Fruit fly (Drosophila melanogaster) whole organism, embryonic: ENCODE results near the gene CG13842.

Experiments used
- BEAF-32 ChIP-seq: fragments of 200-800 bp; sonication (Bioruptor generic); optimal IDR thresholded peaks from 3 replicates; lab custom pipeline; 2017; ENCODE audit warnings: missing biosample characterization, missing genetic modification characterization, mild to moderate bottlenecking, moderate library complexity, missing genetic modification reagents
- Bdp1 ChIP-seq: fragments of 200-800 bp; sonication (Bioruptor generic); optimal IDR thresholded peaks from 3 replicates; lab custom pipeline; 2016; ENCODE audit warnings: missing biosample characterization, missing genetic modification characterization
- CG10267 ChIP-seq: fragments of 200-800 bp; sonication (Bioruptor generic); optimal IDR thresholded peaks from 2 replicates; lab custom pipeline; 2018; ENCODE audit warnings: missing biosample characterization, mild to moderate bottlenecking, missing genetic modification characterization, moderate library complexity
- CG10321 ChIP-seq: fragments of 200-800 bp; sonication (Bioruptor generic); IDR thresholded peaks from 2 replicates; pipeline ENCODE4 v1.3.6; 2022; ENCODE audit warnings: missing biosample characterization, missing genetic modification characterization
- CG10366 ChIP-seq: fragments of 200-800 bp; sonication (Bioruptor generic); IDR thresholded peaks from 2 replicates; pipeline ENCODE4 v1.3.6; 2022; ENCODE audit warnings: missing biosample characterization, missing genetic modification characterization
- CG1233 ChIP-seq: fragments of 200-800 bp; sonication (Bioruptor generic); optimal IDR thresholded peaks from 4 replicates; lab custom pipeline; 2018; ENCODE audit warnings: missing biosample characterization, mild to moderate bottlenecking, missing genetic modification characterization
- CG12659 ChIP-seq: fragments of 200-800 bp; sonication (Bioruptor generic); optimal IDR thresholded peaks from 3 replicates; lab custom pipeline; 2017; ENCODE audit warnings: mild to moderate bottlenecking, missing biosample characterization, missing genetic modification reagents, missing genetic modification characterization
- CG13287 ChIP-seq: fragments of 200-800 bp; sonication (Bioruptor generic); IDR thresholded peaks from 2 replicates; pipeline ENCODE4 v1.3.6; 2022; ENCODE audit warnings: missing biosample characterization, missing genetic modification characterization; ENCODE audit not compliant: partially characterized antibody
- CG13775 ChIP-seq: fragments of 200-800 bp; sonication (Bioruptor generic); optimal IDR thresholded peaks from 3 replicates; lab custom pipeline; 2017; ENCODE audit warnings: missing biosample characterization, mild to moderate bottlenecking, missing genetic modification characterization
- CG15696 ChIP-seq: fragments of 200-800 bp; sonication (Bioruptor generic); optimal IDR thresholded peaks from 2 replicates; lab custom pipeline; 2019; ENCODE audit warnings: missing biosample characterization, mild to moderate bottlenecking, missing genetic modification characterization, moderate library complexity
- CG18619 ChIP-seq: fragments of 200-800 bp; sonication (Bioruptor generic); optimal IDR thresholded peaks from 3 replicates; lab custom pipeline; 2017; ENCODE audit warnings: missing biosample characterization, mild to moderate bottlenecking, missing genetic modification characterization
- CG2116 ChIP-seq: fragments of 200-800 bp; sonication (Bioruptor generic); optimal IDR thresholded peaks from 3 replicates; lab custom pipeline; 2018; ENCODE audit warnings: missing biosample characterization, mild to moderate bottlenecking, missing genetic modification characterization
- CG31365 ChIP-seq: fragments of 200-800 bp; sonication (Bioruptor generic); optimal IDR thresholded peaks from 2 replicates; lab custom pipeline; 2018; ENCODE audit warnings: missing biosample characterization, mild to moderate bottlenecking, missing genetic modification characterization
- CG32532 ChIP-seq: fragments of 200-800 bp; sonication (Bioruptor generic); IDR thresholded peaks from 2 replicates; pipeline ENCODE4 v1.3.6; 2022; ENCODE audit warnings: missing biosample characterization, missing genetic modification characterization
- CG34224 ChIP-seq: fragments of 200-800 bp; sonication (Bioruptor generic); IDR thresholded peaks from 3 replicates; pipeline ENCODE4 v1.3.6; 2022; ENCODE audit warnings: missing biosample characterization, missing genetic modification characterization; ENCODE audit not compliant: partially characterized antibody
- CG3726 ChIP-seq: fragments of 200-800 bp; sonication (Bioruptor generic); IDR thresholded peaks from 3 replicates; pipeline ENCODE4, ENCODE4 v1.3.6; 2022; ENCODE audit warnings: missing biosample characterization, missing genetic modification characterization
- CG7963 ChIP-seq: fragments of 200-800 bp; sonication (Bioruptor generic); IDR thresholded peaks from 3 replicates; pipeline ENCODE4 v1.3.6; 2022; ENCODE audit warnings: missing biosample characterization, missing genetic modification characterization; ENCODE audit not compliant: partially characterized antibody
- CG7987 ChIP-seq: fragments of 200-800 bp; sonication (Bioruptor generic); optimal IDR thresholded peaks from 2 replicates; lab custom pipeline; 2018; ENCODE audit warnings: missing biosample characterization, mild to moderate bottlenecking, missing genetic modification characterization, moderate library complexity
- CG8765 ChIP-seq: fragments of 200-800 bp; sonication (Bioruptor generic); IDR thresholded peaks from 2 replicates; pipeline ENCODE4 v1.3.6; 2022; ENCODE audit warnings: missing biosample characterization, missing genetic modification characterization
- CG8924 ChIP-seq: fragments of 200-800 bp; optimal IDR thresholded peaks from 3 replicates; lab custom pipeline; 2019; ENCODE audit warnings: missing biosample characterization, mild to moderate bottlenecking, missing genetic modification characterization, moderate library complexity
- Chrac-16 ChIP-seq: fragments of 200-800 bp; sonication (Bioruptor generic); optimal IDR thresholded peaks from 3 replicates; lab custom pipeline; 2016; ENCODE audit warnings: missing biosample characterization, missing genetic modification characterization
- CrebB ChIP-seq: fragments of 200-800 bp; sonication (Bioruptor generic); optimal IDR thresholded peaks from 3 replicates; lab custom pipeline; 2018; ENCODE audit warnings: missing biosample characterization, mild to moderate bottlenecking, missing genetic modification characterization
- D ChIP-seq, 2 experiments: fragments of 200-800 bp in 1 of 2; fragments of >200 bp in 1 of 2; sonication (Bioruptor generic) in 1 of 2; optimal IDR thresholded peaks; 2 replicates in 1 of 2; 3 replicates in 1 of 2; lab custom pipeline; 2017; ENCODE audit warnings: mild to moderate bottlenecking in 1 of 2, missing biosample characterization in 1 of 2, missing genetic modification characterization in 1 of 2, missing genetic modification reagents in 1 of 2
- Dek ChIP-seq: fragments of 200-800 bp; sonication (Bioruptor generic); optimal IDR thresholded peaks from 3 replicates; lab custom pipeline; 2019; ENCODE audit warnings: missing biosample characterization, mild to moderate bottlenecking, missing genetic modification characterization, moderate library complexity
- Drgx ChIP-seq: fragments of 200-800 bp; sonication (Bioruptor generic); IDR thresholded peaks from 2 replicates; pipeline ENCODE4 v1.3.6; 2022; ENCODE audit warnings: missing biosample characterization, missing genetic modification characterization
- E2f1 ChIP-seq: fragments of 200-800 bp; sonication (Bioruptor generic); IDR thresholded peaks from 2 replicates; pipeline ENCODE4 v1.3.6; 2022; ENCODE audit warnings: missing biosample characterization, missing genetic modification characterization
- E2f2 ChIP-seq: fragments of 200-800 bp; sonication (Bioruptor generic); IDR thresholded peaks from 2 replicates; pipeline ENCODE4 v1.3.6; 2022; ENCODE audit warnings: missing biosample characterization, missing genetic modification characterization
- Elba2 ChIP-seq: fragments of 200-800 bp; sonication (Bioruptor generic); optimal IDR thresholded peaks from 3 replicates; lab custom pipeline; 2016; ENCODE audit warnings: missing biosample characterization, missing genetic modification characterization
- H15 ChIP-seq: fragments of 200-800 bp; sonication (Bioruptor generic); IDR thresholded peaks from 3 replicates; pipeline ENCODE4 v1.3.6; 2022; ENCODE audit warnings: missing biosample characterization, missing genetic modification characterization
- HLH4C ChIP-seq: fragments of 200-800 bp; sonication (Bioruptor generic); IDR thresholded peaks from 3 replicates; pipeline ENCODE4 v1.3.6; 2022; ENCODE audit warnings: missing biosample characterization, missing genetic modification characterization; ENCODE audit not compliant: partially characterized antibody
- Hr51 ChIP-seq, 2 experiments: fragments of 200-800 bp; sonication (Bioruptor generic); optimal IDR thresholded peaks; 2 replicates in 1 of 2; 3 replicates in 1 of 2; lab custom pipeline; 2016 to 2018; ENCODE audit warnings: missing biosample characterization in 2 of 2, missing genetic modification characterization in 2 of 2, mild to moderate bottlenecking in 1 of 2, moderate library complexity in 1 of 2
- Kr ChIP-seq: fragments of 200-800 bp; sonication (Bioruptor generic); optimal IDR thresholded peaks from 2 replicates; lab custom pipeline; 2017; ENCODE audit warnings: missing biosample characterization, mild to moderate bottlenecking, missing genetic modification characterization
- NFAT ChIP-seq: fragments of 200-800 bp; sonication (Bioruptor generic); IDR thresholded peaks from 2 replicates; pipeline ENCODE4 v1.3.6; 2022; ENCODE audit warnings: missing biosample characterization, missing genetic modification characterization
- Scr ChIP-seq: fragments of 200-800 bp; sonication (Bioruptor generic); IDR thresholded peaks from 2 replicates; pipeline ENCODE4 v1.3.6; 2022; ENCODE audit warnings: missing biosample characterization, missing genetic modification characterization; ENCODE audit not compliant: partially characterized antibody
- TFAM ChIP-seq: fragments of 200-800 bp; sonication (Bioruptor generic); optimal IDR thresholded peaks from 2 replicates; lab custom pipeline; 2017; ENCODE audit warnings: missing biosample characterization, missing genetic modification characterization, inconsistent platforms
- Xbp1 ChIP-seq: fragments of 200-800 bp; sonication (Bioruptor generic); optimal IDR thresholded peaks from 3 replicates; lab custom pipeline; 2016; ENCODE audit warnings: missing biosample characterization, mild to moderate bottlenecking, missing genetic modification characterization
- bbx ChIP-seq: fragments of 200-800 bp; sonication (Bioruptor generic); IDR thresholded peaks from 2 replicates; pipeline ENCODE4 v1.3.6; 2022; ENCODE audit warnings: missing biosample characterization, missing genetic modification characterization; ENCODE audit not compliant: partially characterized antibody
- cato ChIP-seq: fragments of 200-800 bp; sonication (Bioruptor generic); optimal IDR thresholded peaks from 2 replicates; lab custom pipeline; 2016; ENCODE audit warnings: missing biosample characterization, missing genetic modification characterization, borderline replicate concordance
- dmrt11E ChIP-seq: fragments of 200-800 bp; sonication (Bioruptor generic); optimal IDR thresholded peaks from 3 replicates; lab custom pipeline; 2018; ENCODE audit warnings: missing biosample characterization, mild to moderate bottlenecking, missing genetic modification characterization, moderate library complexity
- dpn ChIP-seq, 2 experiments: fragments of 200-800 bp; sonication (Bioruptor generic); optimal IDR thresholded peaks; 3 replicates each; lab custom pipeline; 2016; ENCODE audit warnings: missing biosample characterization in 2 of 2, missing genetic modification characterization in 2 of 2
- eyg ChIP-seq: fragments of 200-800 bp; sonication (Bioruptor generic); optimal IDR thresholded peaks from 3 replicates; lab custom pipeline; 2016; ENCODE audit warnings: missing biosample characterization, missing genetic modification characterization
- grn ChIP-seq: fragments of 200-800 bp; sonication (Bioruptor generic); optimal IDR thresholded peaks from 3 replicates; lab custom pipeline; 2017; ENCODE audit warnings: missing biosample characterization, missing genetic modification characterization
- hbn ChIP-seq: fragments of 200-800 bp; sonication (Bioruptor generic); IDR thresholded peaks from 2 replicates; pipeline ENCODE4 v1.3.6; 2022; ENCODE audit warnings: missing biosample characterization, missing genetic modification characterization; ENCODE audit not compliant: partially characterized antibody
- insv ChIP-seq, 2 experiments: fragments of 200-800 bp; sonication (Bioruptor generic); optimal IDR thresholded peaks; 3 replicates each; lab custom pipeline; 2016 to 2018; ENCODE audit warnings: missing biosample characterization in 2 of 2, missing genetic modification characterization in 2 of 2
- nmo ChIP-seq: fragments of 200-800 bp; sonication (Bioruptor generic); optimal IDR thresholded peaks from 2 replicates; lab custom pipeline; 2018; ENCODE audit warnings: missing biosample characterization, mild to moderate bottlenecking, missing genetic modification characterization, moderate library complexity
- pan ChIP-seq, 4 experiments: fragments of >200 bp in 3 of 4; fragments of 200-800 bp in 1 of 4; sonication (Bioruptor generic) in 1 of 4; optimal IDR thresholded peaks in 3 of 4; IDR thresholded peaks in 1 of 4; 2 replicates each; pipeline versions ENCODE4 v1.3.6 to Lab custom; 2017 to 2022; ENCODE audit warnings: missing biosample characterization in 2 of 4, missing genetic modification characterization in 2 of 4, mixed read lengths in 1 of 4
- slbo ChIP-seq: fragments of 200-800 bp; sonication (Bioruptor generic); IDR thresholded peaks from 2 replicates; pipeline ENCODE4 v1.3.6; 2022; ENCODE audit warnings: missing biosample characterization, missing genetic modification characterization
- ttk ChIP-seq: fragments of 200-800 bp; sonication (Bioruptor generic); IDR thresholded peaks from 2 replicates; pipeline ENCODE4 v2.1.2; 2022; ENCODE audit warnings: missing biosample characterization, missing genetic modification characterization

CG13842 gene

DNA sequence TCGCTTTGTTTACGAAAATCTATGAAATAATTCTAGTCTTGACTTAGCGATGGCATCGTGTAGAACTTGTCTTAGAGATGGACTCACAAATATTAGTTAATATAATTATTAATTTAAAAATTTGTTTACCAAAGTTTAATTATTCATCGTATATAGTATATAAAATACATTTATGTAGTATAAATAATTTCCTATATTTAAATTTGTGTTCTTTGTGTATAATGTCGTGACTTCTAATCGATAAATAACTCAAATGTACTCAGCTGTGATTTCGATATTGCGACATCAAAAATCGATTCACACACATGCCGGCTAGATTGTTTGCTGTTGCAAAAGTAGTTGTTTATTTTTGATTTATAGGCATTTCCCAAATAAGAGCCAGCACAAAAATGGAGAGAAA is 16.8 kb downstream of the CG13842 start, which contains the start of the genes wfs1 and Nup133 (continued):
- TF ChIP-seq CG10366 (GFP tag; lab: Robert Waterston, UW) (peak; percentile 61), eyg (GFP tag; lab: Kevin White, UChicago) (no peak), CG10321 (GFP tag; lab: Robert Waterston, UW) (no peak), CG2116 (GFP tag; lab: Kevin White, UChicago) (peak; percentile 88), CG8924 (tag; lab: Kevin White, UChicago) (peak; percentile 91), HLH4C (GFP tag; lab: Robert Waterston, UW) (peak; percentile 86), E2f1 (GFP tag; lab: Robert Waterston, UW) (peak; percentile 65), NFAT (GFP tag; lab: Robert Waterston, UW) (0 out of 2 replicates have a peak, but pooled peaks have one; percentile 40), cato (GFP tag; lab: Kevin White, UChicago) (peak; percentile 39), Xbp1 (GFP tag; lab: Kevin White, UChicago) (peak; percentile 72), hbn (GFP tag; lab: Robert Waterston, UW) (peak; percentile 92), BEAF-32 (GFP tag; lab: Kevin White, UChicago) (peak; percentile 81), insv (GFP tag; optimal IDR thresholded peaks at IDR 0.05; lab: Kevin White, UChicago) (peak in 1 of 2 experiments; percentile 14), CG3726 (no peak), H15 (GFP tag; lab: Robert Waterston, UW) (peak; percentile 46; the same call in 1 of the 3 replicates), grn (GFP tag; lab: Kevin White, UChicago) (no peak), Kr (no peak), Chrac-16 (GFP tag; lab: Kevin White, UChicago) (peak; percentile 69), CG7987 (GFP tag; lab: Kevin White, UChicago) (peak; percentile 45), Hr51 (GFP tag; optimal IDR thresholded peaks at IDR 0.05; lab: Kevin White, UChicago) (peak; percentile 20 to 86), pan (optimal IDR thresholded peaks at IDR 0.05; lab: Kevin White, UChicago) (no peak), pan (GFP tag; optimal IDR thresholded peaks at IDR 0.05 in 1 of 2, IDR thresholded peaks at IDR 0.05 in 1 of 2) (peak in 1 of 2 experiments; percentile 70), CG18619 (peak; percentile 49), slbo (GFP tag; lab: Robert Waterston, UW) (peak; percentile 77), nmo (GFP tag; lab: Kevin White, UChicago) (peak; percentile 91), CG34224 (GFP tag; lab: Robert Waterston, UW) (peak; percentile 91), CG8765 (GFP tag; lab: Robert Waterston, UW) (no peak), Scr (GFP tag; lab: Robert Waterston, UW) (peak; percentile 93), CG12659 (GFP tag; lab: Kevin White, UChicago) (peak; percentile 82), Dek (tag; lab: Kevin White, UChicago) (peak; percentile 71), bbx (GFP tag; lab: Robert Waterston, UW) (peak; percentile 32; the same call in 1 of the 2 replicates), CG32532 (GFP tag; lab: Robert Waterston, UW) (peak; percentile 66; the same call in 1 of the 2 replicates), CG13775 (GFP tag; lab: Kevin White, UChicago) (peak; percentile 84), CrebB (tag; lab: Kevin White, UChicago) (peak; percentile 28), CG10267 (tag; lab: Kevin White, UChicago) (peak; percentile 87), dmrt11E (tag; lab: Kevin White, UChicago) (peak; percentile 87), CG31365 (tag; lab: Kevin White, UChicago) (no peak), CG7963 (GFP tag; lab: Robert Waterston, UW) (peak; percentile 52; the same call in 1 of the 3 replicates), E2f2 (GFP tag; lab: Robert Waterston, UW) (peak; percentile 58), TFAM (GFP tag; lab: Kevin White, UChicago) (no peak), dpn (GFP tag; optimal IDR thresholded peaks at IDR 0.05; lab: Kevin White, UChicago) (peak in 1 of 2 experiments; percentile 75), Drgx (GFP tag; lab: Robert Waterston, UW) (no peak; the same call in 1 of the 2 replicates), D (optimal IDR thresholded peaks at IDR 0.05; lab: Kevin White, UChicago) (no peak), D (GFP tag; optimal IDR thresholded peaks at IDR 0.05; lab: Kevin White, UChicago) (peak; percentile 60), Bdp1 (GFP tag; lab: Kevin White, UChicago) (no peak), CG13287 (GFP tag; lab: Robert Waterston, UW) (peak; percentile 97), ttk (GFP tag; lab: Robert Waterston, UW) (peak; percentile 53), CG15696 (tag; lab: Kevin White, UChicago) (peak; percentile 92), CG1233 (GFP tag; lab: Kevin White, UChicago) (peak; percentile 69), Elba2 (GFP tag; lab: Kevin White, UChicago) (peak; percentile 12)
